Worm (Caenorhabditis elegans): Measurements from ENCODE around the gene Y70G10A.3.
A peak's percentile ranks its signal among the peaks of the same experiment; 100 is the strongest.

DNA sequence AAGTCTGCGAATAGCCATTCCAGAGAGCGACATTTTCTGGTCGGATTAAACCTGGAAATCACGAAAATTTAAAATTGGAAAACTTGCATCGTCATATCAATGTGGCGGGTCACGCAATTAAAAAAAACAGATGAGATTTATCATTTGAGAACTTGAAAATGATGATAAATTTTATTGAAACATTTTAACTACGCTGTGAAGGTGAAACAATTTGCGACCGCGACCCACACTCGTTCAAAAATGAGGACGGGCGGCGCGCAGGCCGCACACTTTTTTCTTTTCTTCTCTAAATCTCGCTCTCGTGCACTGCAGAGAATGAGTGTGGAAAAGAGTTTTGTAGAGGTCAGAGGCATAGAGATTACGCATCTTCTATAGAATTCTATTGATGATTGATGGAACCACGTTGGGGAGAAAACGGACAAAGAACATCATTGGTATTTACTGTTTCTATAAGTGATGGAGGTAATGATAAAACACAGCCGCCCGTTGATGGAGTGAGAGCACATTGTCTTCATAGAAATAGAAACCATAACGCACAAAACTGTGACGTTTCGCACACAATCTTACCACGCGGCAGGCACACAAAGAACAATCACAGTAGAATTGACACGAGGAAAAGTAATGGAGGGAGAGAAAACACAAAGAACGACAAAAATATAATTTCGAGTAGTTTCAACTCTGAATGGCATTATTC, 22.2 kb upstream of the Y70G10A.3 start, which contains the start of gene cts-1:
- TF ChIP-seq egl-27 (tag; optimal IDR thresholded peaks at IDR 0.05) = peak in 1 of 2 experiments; percentile 24
- TF ChIP-seq sox-4 (tag; optimal IDR thresholded peaks at IDR 0.05) = no peak
- peak in 5 of 6 experiments; percentile 18 to 68 (median 66) for TF ChIP-seq elt-3 (tag; optimal IDR thresholded peaks at IDR 0.05)
- peak; percentile 12 for TF ChIP-seq nhr-237 (tag; optimal IDR thresholded peaks at IDR 0.05)
- peak; percentile 85 for TF ChIP-seq rnt-1 (tag; optimal IDR thresholded peaks at IDR 0.05)
- TF ChIP-seq nhr-12 (tag; optimal IDR thresholded peaks at IDR 0.05) = no peak
- peak in 2 of 3 experiments; percentile 35 to 83 for TF ChIP-seq ceh-82 (tag; optimal IDR thresholded peaks at IDR 0.05)
- TF ChIP-seq lin-39 (tag; optimal IDR thresholded peaks at IDR 0.05) = no peak
- TF ChIP-seq unc-62 (GFP tag; optimal IDR thresholded peaks at IDR 0.05) = no peak
